Fruit fly (Drosophila melanogaster) whole organism, prepupa: ENCODE data around the gene CG14321.

Source experiments
- CG10669 ChIP-seq: fragments of 200-800 bp; sonication (Bioruptor generic); optimal IDR thresholded peaks from 3 replicates; lab custom pipeline; 2018; ENCODE audit warnings: missing biosample characterization, mild to moderate bottlenecking, missing genetic modification characterization, moderate library complexity
- CG11294 ChIP-seq: fragments of 200-800 bp; sonication (Bioruptor generic); IDR thresholded peaks from 2 replicates; pipeline ENCODE4 v1.3.6; 2022; ENCODE audit warnings: missing biosample characterization, missing genetic modification characterization
- CG1621 ChIP-seq: fragments of 200-800 bp; sonication (Bioruptor generic); optimal IDR thresholded peaks from 3 replicates; lab custom pipeline; 2018; ENCODE audit warnings: missing biosample characterization, mild to moderate bottlenecking, missing genetic modification characterization
- CG16779 ChIP-seq: fragments of 200-800 bp; sonication (Bioruptor generic); optimal IDR thresholded peaks from 3 replicates; lab custom pipeline; 2017; ENCODE audit warnings: missing biosample characterization, mild to moderate bottlenecking, missing genetic modification characterization
- CG32006 ChIP-seq: fragments of 200-800 bp; sonication (Bioruptor generic); optimal IDR thresholded peaks from 3 replicates; lab custom pipeline; 2017; ENCODE audit warnings: missing biosample characterization, mild to moderate bottlenecking, missing genetic modification characterization
- CG3919 ChIP-seq: fragments of 200-800 bp; sonication (Bioruptor generic); optimal IDR thresholded peaks from 3 replicates; lab custom pipeline; 2016; ENCODE audit warnings: missing biosample characterization, missing genetic modification characterization
- CG6163 ChIP-seq: fragments of 200-800 bp; sonication (Bioruptor generic); IDR thresholded peaks from 3 replicates; pipeline ENCODE4 v1.3.6; 2022; ENCODE audit warnings: missing biosample characterization, missing genetic modification characterization
- CG6808 ChIP-seq: fragments of 200-800 bp; sonication (Bioruptor generic); optimal IDR thresholded peaks from 3 replicates; lab custom pipeline; 2017; ENCODE audit warnings: missing biosample characterization, missing genetic modification characterization, mild to moderate bottlenecking, moderate library complexity, missing genetic modification reagents
- CG6854 ChIP-seq: fragments of 200-800 bp; sonication (Bioruptor generic); optimal IDR thresholded peaks from 2 replicates; lab custom pipeline; 2017; ENCODE audit warnings: missing biosample characterization, mild to moderate bottlenecking, missing genetic modification characterization
- CG9139 ChIP-seq: fragments of 200-800 bp; sonication (Bioruptor generic); optimal IDR thresholded peaks from 3 replicates; lab custom pipeline; 2017; ENCODE audit warnings: missing biosample characterization, mild to moderate bottlenecking, missing genetic modification characterization
- Eip75B ChIP-seq: fragments of 200-800 bp; sonication (Bioruptor generic); optimal IDR thresholded peaks from 3 replicates; lab custom pipeline; 2016; ENCODE audit warnings: missing biosample characterization, missing genetic modification characterization
- Eip78C ChIP-seq: fragments of 200-800 bp; sonication (Bioruptor generic); peaks from one replicate; lab custom pipeline; 2016; ENCODE audit warnings: missing biosample characterization, missing genetic modification characterization
- Gug ChIP-seq: fragments of 200-800 bp; sonication (Bioruptor generic); IDR thresholded peaks from 2 replicates; pipeline ENCODE4 v1.3.6; 2022; ENCODE audit warnings: missing biosample characterization, missing genetic modification characterization
- Hr38 ChIP-seq: sonication (Bioruptor generic); optimal IDR thresholded peaks from 2 replicates; lab custom pipeline; 2016; ENCODE audit warnings: missing biosample characterization, missing genetic modification characterization
- Hr4 ChIP-seq: fragments of 200-800 bp; sonication (Bioruptor generic); optimal IDR thresholded peaks from 3 replicates; lab custom pipeline; 2016; ENCODE audit warnings: missing biosample characterization, missing genetic modification characterization
- Lpt ChIP-seq: fragments of 200-800 bp; sonication (Bioruptor generic); optimal IDR thresholded peaks from 3 replicates; lab custom pipeline; 2016; ENCODE audit warnings: missing biosample characterization, missing genetic modification characterization
- Met ChIP-seq: fragments of 200-800 bp; sonication (Bioruptor generic); optimal IDR thresholded peaks from 3 replicates; lab custom pipeline; 2016; ENCODE audit warnings: missing biosample characterization, missing genetic modification characterization
- OdsH ChIP-seq: fragments of 200-800 bp; sonication (Bioruptor generic); optimal IDR thresholded peaks from 3 replicates; lab custom pipeline; 2016; ENCODE audit warnings: missing biosample characterization, missing genetic modification characterization
- achi ChIP-seq: fragments of 200-800 bp; sonication (Bioruptor generic); optimal IDR thresholded peaks from 3 replicates; lab custom pipeline; 2016; ENCODE audit warnings: missing biosample characterization, missing genetic modification characterization
- cyc ChIP-seq: fragments of 200-800 bp; sonication (Bioruptor generic); optimal IDR thresholded peaks from 3 replicates; lab custom pipeline; 2016; ENCODE audit warnings: missing biosample characterization, missing genetic modification characterization
- dsx ChIP-seq: fragments of 200-800 bp; optimal IDR thresholded peaks from 3 replicates; lab custom pipeline; 2019; ENCODE audit warnings: missing biosample characterization, mild to moderate bottlenecking, missing genetic modification characterization, moderate library complexity; ENCODE audit not compliant: poor library complexity, severe bottlenecking
- esn ChIP-seq: fragments of 200-800 bp; sonication (Bioruptor generic); optimal IDR thresholded peaks from 2 replicates; lab custom pipeline; 2016; ENCODE audit warnings: missing biosample characterization, mild to moderate bottlenecking, missing genetic modification characterization, moderate library complexity
- fkh ChIP-seq: fragments of 200-800 bp; sonication (Bioruptor generic); optimal IDR thresholded peaks from 3 replicates; lab custom pipeline; 2017; ENCODE audit warnings: missing biosample characterization, mild to moderate bottlenecking, missing genetic modification characterization, moderate library complexity
- lz ChIP-seq: fragments of 200-800 bp; sonication (Bioruptor generic); optimal IDR thresholded peaks from 3 replicates; lab custom pipeline; 2016; ENCODE audit warnings: missing biosample characterization, missing genetic modification characterization
- net ChIP-seq: fragments of 200-800 bp; sonication (Bioruptor generic); optimal IDR thresholded peaks from 3 replicates; lab custom pipeline; 2016; ENCODE audit warnings: missing biosample characterization, missing genetic modification characterization
- pdm3 ChIP-seq: fragments of 200-800 bp; sonication (Bioruptor generic); optimal IDR thresholded peaks from 3 replicates; lab custom pipeline; 2016; ENCODE audit warnings: missing biosample characterization, missing genetic modification characterization
- salr ChIP-seq, 2 experiments: fragments of 200-800 bp; sonication (Bioruptor generic); optimal IDR thresholded peaks; 3 replicates each; lab custom pipeline; 2016 to 2018; ENCODE audit warnings: missing biosample characterization in 2 of 2, missing genetic modification characterization in 2 of 2, mild to moderate bottlenecking in 1 of 2
- ss ChIP-seq, 2 experiments: fragments of 200-800 bp; sonication (Bioruptor generic); optimal IDR thresholded peaks; 2 replicates in 1 of 2; 3 replicates in 1 of 2; lab custom pipeline; 2017 to 2018; ENCODE audit warnings: mild to moderate bottlenecking in 2 of 2, missing biosample characterization in 2 of 2, missing genetic modification characterization in 2 of 2, moderate library complexity in 1 of 2
- topi ChIP-seq: fragments of 200-800 bp; sonication (Bioruptor generic); optimal IDR thresholded peaks from 3 replicates; lab custom pipeline; 2016; ENCODE audit warnings: missing biosample characterization, missing genetic modification characterization
- vri ChIP-seq: fragments of 200-800 bp; sonication (Bioruptor generic); optimal IDR thresholded peaks from 3 replicates; lab custom pipeline; 2016; ENCODE audit warnings: missing biosample characterization, mild to moderate bottlenecking, missing genetic modification characterization

CG14321 gene

dm6 chr3R:17708778-17709476 is 24.5 kb upstream of the CG14321 start (continued):
- TF ChIP-seq fkh (GFP tag; lab: Kevin White, UChicago) (no peak), salr (GFP tag; optimal IDR thresholded peaks at IDR 0.05; lab: Kevin White, UChicago) (peak in 1 of 2 experiments; percentile 18), Gug (GFP tag; lab: Robert Waterston, UW) (peak; percentile 17; the same call in 1 of the 2 replicates), CG3919 (GFP tag; lab: Kevin White, UChicago) (peak; percentile 8), Hr38 (GFP tag; lab: Kevin White, UChicago) (no peak), achi (no peak), pdm3 (GFP tag; lab: Kevin White, UChicago) (peak; percentile 34), CG10669 (GFP tag; lab: Kevin White, UChicago) (peak; percentile 4), Hr4 (GFP tag; lab: Kevin White, UChicago) (no peak)

- TF ChIP-seq dsx (GFP tag; lab: Kevin White, UChicago) (peak; percentile 93), Lpt (GFP tag; lab: Kevin White, UChicago) (no peak)
- TF ChIP-seq, all 60 proteins: peak for 1
These were observed 23.7 kb upstream of the CG14321 start for dm6 chr3R:17709623-17710145.

- TF ChIP-seq cyc (GFP tag; lab: Kevin White, UChicago) (no peak), Lpt (GFP tag; lab: Kevin White, UChicago) (no peak), esn (GFP tag; lab: Kevin White, UChicago) (peak; percentile 15), pdm3 (GFP tag; lab: Kevin White, UChicago) (peak; percentile 9), lz (GFP tag; lab: Kevin White, UChicago) (peak; percentile 6), Eip78C (peak; percentile 32)
These were observed 23.0 kb upstream of the CG14321 start for dm6 chr3R:17710418-17710817.

dm6 chr3R:17710900-17711645 is 22.3 kb upstream of the CG14321 start:
- TF ChIP-seq CG6854 (GFP tag; lab: Kevin White, UChicago) (peak; percentile 63), Eip78C (peak; percentile 59), topi (GFP tag; lab: Kevin White, UChicago) (no peak), Eip75B (GFP tag; lab: Kevin White, UChicago) (peak; percentile 17), CG6163 (GFP tag; lab: Robert Waterston, UW) (peak; percentile 38; the same call in 1 of the 3 replicates), ss (GFP tag; optimal IDR thresholded peaks at IDR 0.05; lab: Kevin White, UChicago) (peak; percentile 58 to 75), salr (GFP tag; optimal IDR thresholded peaks at IDR 0.05; lab: Kevin White, UChicago) (peak in 1 of 2 experiments; percentile 30), CG11294 (GFP tag; lab: Robert Waterston, UW) (no peak), net (GFP tag; lab: Kevin White, UChicago) (peak; percentile 1), CG9139 (peak; percentile 24), dsx (GFP tag; lab: Kevin White, UChicago) (no peak), Met (GFP tag; lab: Kevin White, UChicago) (peak; percentile 19), CG32006 (GFP tag; lab: Kevin White, UChicago) (no peak), CG1621 (peak; percentile 20), CG6808 (GFP tag; lab: Kevin White, UChicago) (peak; percentile 64), vri (peak; percentile 77), CG16779 (tag; lab: Kevin White, UChicago) (peak; percentile 33)
- TF ChIP-seq, all 60 proteins: peak for 13

- TF ChIP-seq dsx (GFP tag; lab: Kevin White, UChicago) (peak; percentile 52), OdsH (GFP tag; lab: Kevin White, UChicago) (no peak)
These were observed 21.8 kb upstream of the CG14321 start for dm6 chr3R:17711646-17711975.
